Worm (Caenorhabditis elegans) whole organism, young adult: ENCODE data around the gene F54C9.3.
A peak's percentile ranks its signal among the peaks of the same experiment; 100 is the strongest.

Experiments used
- B0019.2 ChIP-seq: fragments of 200-800 bp; sonication (Bioruptor generic); conservative IDR thresholded peaks from 2 replicates; pipeline ENCODE4 v1.3.6; 2022; ENCODE audit warnings: missing genetic modification reagents, missing genetic modification characterization, missing compliant biosample characterization
- B0261.1 ChIP-seq: sonication (generic microtip); optimal IDR thresholded peaks from 2 replicates; lab custom pipeline; 2016; ENCODE audit warnings: mild to moderate bottlenecking, missing genetic modification characterization, moderate library complexity, missing compliant biosample characterization
- B0336.3 ChIP-seq: fragments of 200-800 bp; sonication (Bioruptor generic); IDR thresholded peaks from 2 replicates; pipeline ENCODE4 v1.3.6; 2022; ENCODE audit warnings: missing genetic modification characterization, missing compliant biosample characterization
- C17E4.6 ChIP-seq: fragments of 200-800 bp; sonication (Bioruptor generic); IDR thresholded peaks from 2 replicates; pipeline ENCODE4 v1.3.6; 2022; ENCODE audit warnings: missing genetic modification reagents, missing genetic modification characterization, missing compliant biosample characterization
- D2030.7 ChIP-seq: fragments of 200-800 bp; sonication (Bioruptor generic); IDR thresholded peaks from 2 replicates; pipeline ENCODE4 v1.3.6; 2022; ENCODE audit warnings: missing genetic modification reagents, missing genetic modification characterization, missing compliant biosample characterization
- F23B12.7 ChIP-seq: sonication (generic microtip); optimal IDR thresholded peaks from 2 replicates; lab custom pipeline; 2017; ENCODE audit warnings: missing genetic modification characterization, mild to moderate bottlenecking, missing compliant biosample characterization, antibody characterized with exemption, moderate library complexity; ENCODE audit not compliant: insufficient read depth
- F39B2.1 ChIP-seq: fragments of 200-800 bp; sonication (Bioruptor generic); IDR thresholded peaks from 2 replicates; pipeline ENCODE4 v1.3.6; 2022; ENCODE audit warnings: missing genetic modification reagents, missing genetic modification characterization, missing compliant biosample characterization
- F52B5.7 ChIP-seq: sonication (generic microtip); optimal IDR thresholded peaks from 2 replicates; lab custom pipeline; 2016; ENCODE audit warnings: mild to moderate bottlenecking, missing genetic modification characterization, missing compliant biosample characterization
- F57A8.1 ChIP-seq: fragments of 200-800 bp; sonication (Bioruptor generic); optimal IDR thresholded peaks from 2 replicates; lab custom pipeline; 2018; ENCODE audit warnings: mild to moderate bottlenecking, missing genetic modification characterization, moderate library complexity, missing compliant biosample characterization
- F57C9.4 ChIP-seq: sonication (generic microtip); optimal IDR thresholded peaks from 2 replicates; lab custom pipeline; 2017; ENCODE audit warnings: mild to moderate bottlenecking, missing genetic modification characterization, missing compliant biosample characterization
- T26A5.8 ChIP-seq: sonication (generic microtip); optimal IDR thresholded peaks from 2 replicates; lab custom pipeline; 2016; ENCODE audit warnings: missing genetic modification characterization, missing compliant biosample characterization
- Y56A3A.18 ChIP-seq: fragments of 200-800 bp; sonication (Bioruptor generic); IDR thresholded peaks from 2 replicates; pipeline ENCODE4 v1.3.6; 2022; ENCODE audit warnings: missing genetic modification reagents, missing genetic modification characterization, missing compliant biosample characterization
- ama-1 ChIP-seq, 3 experiments: fragments of 150-350 bp in 1 of 3; sonication (generic microtip) in 2 of 3; optimal IDR thresholded peaks; 2 replicates each; lab custom pipeline; 2014 to 2018; ENCODE audit warnings: missing biosample characterization in 2 of 3, missing genetic modification characterization in 2 of 3, missing genetic modification reagents in 2 of 3
- aptf-2 ChIP-seq: fragments of 200-800 bp; sonication (Bioruptor generic); conservative IDR thresholded peaks from 2 replicates; pipeline ENCODE4 v1.3.6; 2022; ENCODE audit warnings: missing genetic modification reagents, missing genetic modification characterization, missing compliant biosample characterization
- aptf-3 ChIP-seq: fragments of 200-800 bp; sonication (Bioruptor generic); IDR thresholded peaks from 2 replicates; pipeline ENCODE4 v1.3.6; 2022; ENCODE audit warnings: missing genetic modification characterization, missing compliant biosample characterization
- athp-1 ChIP-seq: sonication (generic microtip); optimal IDR thresholded peaks from 2 replicates; lab custom pipeline; 2017; ENCODE audit warnings: mild to moderate bottlenecking, missing genetic modification characterization, missing compliant biosample characterization
- attf-5 ChIP-seq: fragments of 200-800 bp; sonication (Bioruptor generic); optimal IDR thresholded peaks from 2 replicates; lab custom pipeline; 2018; ENCODE audit warnings: mild to moderate bottlenecking, missing genetic modification characterization, missing compliant biosample characterization
- attf-6 ChIP-seq: fragments of 200-800 bp; sonication (Bioruptor generic); IDR thresholded peaks from 2 replicates; pipeline ENCODE4 v1.3.6; 2022; ENCODE audit warnings: missing genetic modification reagents, missing genetic modification characterization, missing compliant biosample characterization
- bed-1 ChIP-seq: fragments of 200-800 bp; sonication (Bioruptor generic); IDR thresholded peaks from 2 replicates; pipeline ENCODE4 v1.3.6; 2022; ENCODE audit warnings: missing genetic modification reagents, missing genetic modification characterization, missing compliant biosample characterization
- cebp-1 ChIP-seq, 2 experiments: fragments of 200-800 bp in 1 of 2; sonication (Bioruptor generic) in 1 of 2; sonication (generic microtip) in 1 of 2; IDR thresholded peaks in 1 of 2; optimal IDR thresholded peaks in 1 of 2; 2 replicates each; pipeline versions ENCODE4 v1.3.6 to Lab custom; 2017 to 2022; ENCODE audit warnings: missing compliant biosample characterization in 2 of 2, missing genetic modification characterization in 2 of 2, mild to moderate bottlenecking in 1 of 2, missing genetic modification reagents in 1 of 2, moderate library complexity in 1 of 2
- ceh-100 ChIP-seq: fragments of 200-800 bp; sonication (Bioruptor generic); IDR thresholded peaks from 2 replicates; pipeline ENCODE4 v1.3.6; 2022; ENCODE audit warnings: missing genetic modification reagents, missing genetic modification characterization, missing compliant biosample characterization
- ceh-58 ChIP-seq: fragments of 200-800 bp; sonication (Bioruptor generic); IDR thresholded peaks from 2 replicates; pipeline ENCODE4 v1.3.6; 2022; ENCODE audit warnings: missing genetic modification characterization, missing compliant biosample characterization
- ceh-91 ChIP-seq: fragments of 200-800 bp; sonication (Bioruptor generic); IDR thresholded peaks from 2 replicates; pipeline ENCODE4 v1.3.6; 2022; ENCODE audit warnings: missing genetic modification reagents, missing genetic modification characterization, missing compliant biosample characterization
- dox-1 ChIP-seq: fragments of 200-800 bp; sonication (Bioruptor generic); IDR thresholded peaks from 2 replicates; pipeline ENCODE4 v1.3.6; 2022; ENCODE audit warnings: missing genetic modification reagents, missing genetic modification characterization, missing compliant biosample characterization
- dpl-1 ChIP-seq: fragments of 150-350 bp; optimal IDR thresholded peaks from 2 replicates; lab custom pipeline; 2014; ENCODE audit warnings: missing biosample characterization, missing genetic modification reagents, missing genetic modification characterization
- egl-18 ChIP-seq: fragments of 200-800 bp; sonication (Bioruptor generic); IDR thresholded peaks from 2 replicates; pipeline ENCODE4 v1.3.6; 2022; ENCODE audit warnings: missing genetic modification reagents, missing genetic modification characterization, missing compliant biosample characterization
- egrh-3 ChIP-seq: fragments of 200-800 bp; sonication (Bioruptor generic); IDR thresholded peaks from 2 replicates; pipeline ENCODE4 v1.3.6; 2022; ENCODE audit warnings: missing genetic modification reagents, missing genetic modification characterization, missing compliant biosample characterization
- gei-17 ChIP-seq: fragments of 200-800 bp; sonication (Bioruptor generic); optimal IDR thresholded peaks from 2 replicates; lab custom pipeline; 2018; ENCODE audit warnings: mild to moderate bottlenecking, missing genetic modification characterization, missing compliant biosample characterization
- hmg-20 ChIP-seq: fragments of 200-800 bp; sonication (Bioruptor generic); IDR thresholded peaks from 2 replicates; pipeline ENCODE4 v1.3.6; 2022; ENCODE audit warnings: missing genetic modification reagents, missing genetic modification characterization, missing compliant biosample characterization
- hrde-1 ChIP-seq: sonication (generic microtip); optimal IDR thresholded peaks from 2 replicates; lab custom pipeline; 2016; ENCODE audit warnings: missing genetic modification characterization, mild to moderate bottlenecking, missing compliant biosample characterization, moderate library complexity, missing genotype, missing genetic modification reagents, borderline replicate concordance
- hsf-1 ChIP-seq: fragments of 200-800 bp; sonication (Bioruptor generic); IDR thresholded peaks from 2 replicates; pipeline ENCODE4 v1.3.6; 2022; ENCODE audit warnings: missing genetic modification reagents, missing genetic modification characterization, missing compliant biosample characterization
- let-526 ChIP-seq: fragments of 200-800 bp; sonication (Bioruptor generic); IDR thresholded peaks from 2 replicates; pipeline ENCODE4 v1.3.6; 2022; ENCODE audit warnings: missing genetic modification reagents, missing genetic modification characterization, missing compliant biosample characterization
- lin-40 ChIP-seq: sonication (generic microtip); optimal IDR thresholded peaks from 2 replicates; lab custom pipeline; 2016; ENCODE audit warnings: missing genetic modification characterization, mild to moderate bottlenecking, missing compliant biosample characterization, missing genotype, missing genetic modification reagents
- lir-1 ChIP-seq: fragments of 200-800 bp; sonication (Bioruptor generic); conservative IDR thresholded peaks from 2 replicates; pipeline ENCODE4 v1.3.6; 2022; ENCODE audit warnings: missing genetic modification reagents, missing genetic modification characterization, missing compliant biosample characterization
- lsl-1 ChIP-seq: fragments of 200-800 bp; sonication (Bioruptor generic); optimal IDR thresholded peaks from 2 replicates; lab custom pipeline; 2018; ENCODE audit warnings: mild to moderate bottlenecking, missing genetic modification characterization, moderate library complexity, missing compliant biosample characterization
- madf-8 ChIP-seq: fragments of 200-800 bp; sonication (Bioruptor generic); conservative IDR thresholded peaks from 2 replicates; pipeline ENCODE4 v1.3.6; 2022; ENCODE audit warnings: missing genetic modification reagents, missing genetic modification characterization, missing compliant biosample characterization
- mcd-1 ChIP-seq: fragments of 200-800 bp; sonication (Bioruptor generic); IDR thresholded peaks from 2 replicates; pipeline ENCODE4 v1.3.6; 2022; ENCODE audit warnings: missing genetic modification reagents, missing genetic modification characterization, missing compliant biosample characterization
- mes-4 ChIP-seq: sonication (generic microtip); optimal IDR thresholded peaks from 2 replicates; lab custom pipeline; 2016; ENCODE audit warnings: missing genotype, missing genetic modification characterization, missing compliant biosample characterization
- nfya-2 ChIP-seq: fragments of 200-800 bp; sonication (Bioruptor generic); IDR thresholded peaks from 2 replicates; pipeline ENCODE4 v1.3.6; 2022; ENCODE audit warnings: missing genetic modification reagents, missing genetic modification characterization, missing compliant biosample characterization
- nhr-120 ChIP-seq: fragments of 200-800 bp; sonication (Bioruptor generic); IDR thresholded peaks from 2 replicates; pipeline ENCODE4 v1.3.6; 2022; ENCODE audit warnings: missing genetic modification characterization, missing compliant biosample characterization
- nhr-27 ChIP-seq: fragments of 200-800 bp; sonication (Bioruptor generic); optimal IDR thresholded peaks from 2 replicates; lab custom pipeline; 2018; ENCODE audit warnings: mild to moderate bottlenecking, missing genetic modification characterization, moderate library complexity, missing compliant biosample characterization
- rec-8 ChIP-seq, 2 experiments: sonication (generic microtip); optimal IDR thresholded peaks; 2 replicates each; lab custom pipeline; 2016; ENCODE audit warnings: mild to moderate bottlenecking in 2 of 2, missing genetic modification characterization in 2 of 2, missing genetic modification reagents in 2 of 2, missing genotype in 2 of 2, missing biosample characterization in 1 of 2, missing compliant biosample characterization in 1 of 2, moderate library complexity in 1 of 2
- repo-1 ChIP-seq: sonication (generic microtip); optimal IDR thresholded peaks from 2 replicates; lab custom pipeline; 2017; ENCODE audit warnings: mild to moderate bottlenecking, missing genetic modification characterization, missing compliant biosample characterization
- sea-2 ChIP-seq: fragments of 200-800 bp; sonication (Bioruptor generic); IDR thresholded peaks from 2 replicates; pipeline ENCODE4 v1.3.6; 2022; ENCODE audit warnings: missing genetic modification characterization, missing compliant biosample characterization
- zfh-2 ChIP-seq: fragments of 200-800 bp; sonication (Bioruptor generic); conservative IDR thresholded peaks from 2 replicates; pipeline ENCODE4 v1.3.6; 2022; ENCODE audit warnings: missing genetic modification reagents, missing genetic modification characterization, missing compliant biosample characterization
- ztf-25 ChIP-seq: fragments of 200-800 bp; sonication (Bioruptor generic); IDR thresholded peaks from 2 replicates; pipeline ENCODE4 v1.3.6; 2022; ENCODE audit warnings: missing genetic modification reagents, missing genetic modification characterization, missing compliant biosample characterization
- ztf-28 ChIP-seq: fragments of 200-800 bp; sonication (Bioruptor generic); IDR thresholded peaks from 2 replicates; pipeline ENCODE4 v1.3.6; 2022; ENCODE audit warnings: missing genetic modification reagents, missing genetic modification characterization, missing compliant biosample characterization

Gene F54C9.3

ce11 chrII:8546975-8547374 is 19.7 kb downstream of the F54C9.3 start:
- peak; percentile 87 for TF ChIP-seq egl-18
- no peak for TF ChIP-seq athp-1 (tag; lab: Kevin White, UChicago)
- peak; percentile 29 for TF ChIP-seq dpl-1 (GFP tag; lab: Kevin White, UChicago)
- peak; percentile 89 for TF ChIP-seq mes-4 (tag; lab: Kevin White, UChicago)
- peak; percentile 55; the same call in 1 of the 2 replicates for TF ChIP-seq egrh-3 (GFP tag; lab: Robert Waterston, UW)
- no peak for TF ChIP-seq zfh-2
- peak; percentile 72; the same call in 1 of the 2 replicates for TF ChIP-seq mcd-1 (GFP tag; lab: Robert Waterston, UW)
- peak; percentile 67; the same call in 1 of the 2 replicates for TF ChIP-seq hsf-1
- peak; percentile 94; the same call in 1 of the 2 replicates for TF ChIP-seq ceh-58
- TF ChIP-seq T26A5.8 (tag; lab: Kevin White, UChicago), result peak; percentile 88
- TF ChIP-seq F39B2.1 (GFP tag; lab: Robert Waterston, UW), result no peak
- TF ChIP-seq repo-1 (tag; lab: Kevin White, UChicago), result peak; percentile 85
- 0 out of 2 replicates have a peak, but pooled peaks have one; percentile 37 for TF ChIP-seq aptf-3 (GFP tag; lab: Robert Waterston, UW)
- 0 out of 2 replicates have a peak, but pooled peaks have one; percentile 35 for TF ChIP-seq nfya-2
- 0 out of 2 replicates have a peak, but pooled peaks have one; percentile 44 for TF ChIP-seq lir-1 (GFP tag; lab: Robert Waterston, UW)
- TF ChIP-seq ceh-91, result peak; percentile 48; the same call in 1 of the 2 replicates
- peak; percentile 42; the same call in 1 of the 2 replicates for TF ChIP-seq D2030.7 (GFP tag; lab: Robert Waterston, UW)
- TF ChIP-seq ama-1 (optimal IDR thresholded peaks at IDR 0.05; lab: Kevin White, UChicago), result no peak
- TF ChIP-seq ama-1 (GFP tag; optimal IDR thresholded peaks at IDR 0.05; lab: Kevin White, UChicago), result peak in 1 of 2 experiments; percentile 60
- TF ChIP-seq cebp-1 (GFP tag; IDR thresholded peaks at IDR 0.05; lab: Robert Waterston, UW), result peak; percentile 58; the same call in 1 of the 2 replicates
- TF ChIP-seq cebp-1 (tag; optimal IDR thresholded peaks at IDR 0.05; lab: Kevin White, UChicago), result no peak
- no peak for TF ChIP-seq lin-40 (tag; lab: Kevin White, UChicago)
- peak; percentile 91 for TF ChIP-seq Y56A3A.18 (GFP tag; lab: Robert Waterston, UW)
- TF ChIP-seq F57C9.4 (tag; lab: Kevin White, UChicago), result peak; percentile 69
- TF ChIP-seq B0261.1 (tag; lab: Kevin White, UChicago), result peak; percentile 90
- TF ChIP-seq B0019.2, result no peak
- TF ChIP-seq C17E4.6 (GFP tag; lab: Robert Waterston, UW), result no peak
- no peak for TF ChIP-seq let-526 (GFP tag; lab: Robert Waterston, UW)
- no peak for TF ChIP-seq B0336.3 (GFP tag; lab: Robert Waterston, UW)
- peak; percentile 72 for TF ChIP-seq hrde-1 (tag; lab: Kevin White, UChicago)
- peak; percentile 49; the same call in 1 of the 2 replicates for TF ChIP-seq ceh-100 (GFP tag; lab: Robert Waterston, UW)
- TF ChIP-seq attf-5 (GFP tag; lab: Kevin White, UChicago), result no peak
- no peak for TF ChIP-seq attf-6 (GFP tag; lab: Robert Waterston, UW)
- no peak for TF ChIP-seq dox-1 (GFP tag; lab: Robert Waterston, UW)
- peak; percentile 75 for TF ChIP-seq nhr-27 (tag; lab: Kevin White, UChicago)
- peak; percentile 72 for TF ChIP-seq hmg-20 (GFP tag; lab: Robert Waterston, UW)
- TF ChIP-seq ztf-25 (GFP tag; lab: Robert Waterston, UW), result peak; percentile 71; the same call in 1 of the 2 replicates
- no peak for TF ChIP-seq aptf-2
- peak; percentile 48 to 93 for TF ChIP-seq rec-8 (tag; optimal IDR thresholded peaks at IDR 0.05; lab: Kevin White, UChicago)
- 0 out of 2 replicates have a peak, but pooled peaks have one; percentile 69 for TF ChIP-seq nhr-120 (GFP tag; lab: Robert Waterston, UW)
- TF ChIP-seq sea-2, result no peak
- TF ChIP-seq gei-17, result no peak
- TF ChIP-seq F57A8.1 (GFP tag; lab: Kevin White, UChicago), result peak; percentile 98
- TF ChIP-seq F23B12.7 (tag; lab: Kevin White, UChicago), result peak; percentile 88
- TF ChIP-seq ztf-28 (GFP tag; lab: Robert Waterston, UW), result no peak
- TF ChIP-seq lsl-1 (GFP tag; lab: Kevin White, UChicago), result no peak
- TF ChIP-seq F52B5.7 (tag; lab: Kevin White, UChicago), result no peak
- TF ChIP-seq bed-1 (GFP tag; lab: Robert Waterston, UW), result no peak
- TF ChIP-seq madf-8 (GFP tag; lab: Robert Waterston, UW), result no peak
